Worm (Caenorhabditis elegans): ENCODE results near the gene ZC504.1.

- TF ChIP-seq lim-7 (GFP tag; IDR thresholded peaks at IDR 0.05), result no peak
- TF ChIP-seq nhr-28 (tag; optimal IDR thresholded peaks at IDR 0.05), result no peak
- TF ChIP-seq mdl-1 (tag; optimal IDR thresholded peaks at IDR 0.05), result no peak
- TF ChIP-seq ztf-11 (tag; optimal IDR thresholded peaks at IDR 0.05), result no peak
- TF ChIP-seq fkh-10 (GFP tag; optimal IDR thresholded peaks at IDR 0.05), result no peak
- no peak for TF ChIP-seq madf-5 (GFP tag; IDR thresholded peaks at IDR 0.05)
- TF ChIP-seq unc-62 (GFP tag; optimal IDR thresholded peaks at IDR 0.05 in 1 of 2), result no peak
- no peak for TF ChIP-seq unc-62 (tag; optimal IDR thresholded peaks at IDR 0.05)
- no peak for TF ChIP-seq lin-39 (tag; optimal IDR thresholded peaks at IDR 0.05)
- TF ChIP-seq nhr-48 (tag; optimal IDR thresholded peaks at IDR 0.05), result no peak
- no peak for TF ChIP-seq lsy-2 (tag; optimal IDR thresholded peaks at IDR 0.05)
- TF ChIP-seq nhr-41 (GFP tag; IDR thresholded peaks at IDR 0.05), result no peak
Measured at ce11 chrX:10432786-10433185, 25.8 kb downstream of the ZC504.1 start.
